Worm (Caenorhabditis elegans) whole organism, L3 larva: ENCODE measurements around the gene R09H10.7.

Experiments used
- R02D3.7 ChIP-seq: fragments of 150-350 bp; optimal IDR thresholded peaks from 2 replicates; lab custom pipeline; 2014; ENCODE audit warnings: missing biosample characterization, missing genetic modification characterization
- ama-1 ChIP-seq: fragments of 150-350 bp; optimal IDR thresholded peaks from 2 replicates; lab custom pipeline; 2018
- ceh-28 ChIP-seq: fragments of 150-350 bp; optimal IDR thresholded peaks from 2 replicates; lab custom pipeline; 2014; ENCODE audit warnings: missing biosample characterization, missing genetic modification reagents, missing genetic modification characterization
- egl-27 ChIP-seq: sonication (generic microtip); optimal IDR thresholded peaks from 4 replicates; lab custom pipeline; 2017; ENCODE audit warnings: missing biosample characterization, missing genetic modification reagents, missing genetic modification characterization
- elt-1 ChIP-seq: fragments of 150-350 bp; optimal IDR thresholded peaks from 2 replicates; lab custom pipeline; 2014; ENCODE audit warnings: missing biosample characterization, missing genetic modification characterization
- jun-1 ChIP-seq: fragments of 150-350 bp; optimal IDR thresholded peaks from 2 replicates; lab custom pipeline; 2014; ENCODE audit warnings: missing biosample characterization, missing genetic modification reagents, missing genetic modification characterization
- mml-1 ChIP-seq: fragments of 150-350 bp; sonication (generic microtip); optimal IDR thresholded peaks from 3 replicates; lab custom pipeline; 2014; ENCODE audit warnings: missing biosample characterization, missing genetic modification characterization
- skn-1 ChIP-seq: fragments of 150-350 bp; optimal IDR thresholded peaks from 2 replicates; lab custom pipeline; 2014; ENCODE audit warnings: missing biosample characterization, missing genetic modification characterization
- tbx-2 ChIP-seq: sonication (generic microtip); optimal IDR thresholded peaks from 2 replicates; lab custom pipeline; 2016; ENCODE audit warnings: mild to moderate bottlenecking, missing genetic modification characterization, missing compliant biosample characterization
- unc-62 ChIP-seq: fragments of 150-350 bp; sonication (generic microtip); optimal IDR thresholded peaks from 4 replicates; lab custom pipeline; 2014; ENCODE audit warnings: missing biosample characterization, missing genetic modification reagents, missing genetic modification characterization

DNA sequence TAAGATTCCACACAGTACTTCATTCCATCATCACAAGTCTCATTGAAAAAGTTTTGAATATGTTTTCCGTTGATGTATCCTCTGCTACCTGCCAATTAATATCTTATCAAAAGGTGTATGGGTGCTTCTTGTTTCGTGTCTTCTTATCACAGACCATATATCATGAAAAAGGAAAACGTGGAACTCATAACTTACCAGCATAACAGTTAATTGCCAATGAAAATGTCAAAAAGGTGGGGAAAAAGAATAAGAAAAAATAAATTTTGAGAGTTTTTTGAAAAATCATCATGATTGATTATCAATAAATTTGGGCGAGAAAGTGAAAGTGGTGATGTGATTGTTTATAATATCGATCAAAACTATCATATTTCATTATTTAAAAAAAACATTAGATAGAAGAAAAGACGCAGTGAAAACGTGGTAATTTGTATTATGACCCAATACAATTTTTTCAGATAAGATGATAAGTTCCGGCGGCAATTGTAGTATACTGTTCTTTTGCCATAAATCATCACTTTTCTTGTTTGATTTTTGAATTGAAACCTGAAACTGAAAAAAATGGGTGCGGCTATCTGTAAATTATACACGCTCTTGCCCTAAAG lies 10.1 kb downstream of the R09H10.7 start, which contains the start of gene F56C4.4:
- TF ChIP-seq ama-1 (no peak), mml-1 (tag; lab: Kevin White, UChicago) (no peak), jun-1 (tag; lab: Kevin White, UChicago) (no peak), skn-1 (no peak), tbx-2 (tag; lab: Kevin White, UChicago) (no peak), ceh-28 (tag; lab: Kevin White, UChicago) (no peak), elt-1 (no peak), unc-62 (GFP tag; lab: Kevin White, UChicago) (no peak), R02D3.7 (tag; lab: Kevin White, UChicago) (no peak), egl-27 (no peak)
